Fruit fly (Drosophila melanogaster) whole organism, embryonic: Measurements from ENCODE around the gene CheB38b.

ENCODE experiments used
- Blimp-1 ChIP-seq: fragments of 200-800 bp; sonication (Bioruptor generic); optimal IDR thresholded peaks from 3 replicates; lab custom pipeline; 2018; ENCODE audit warnings: missing biosample characterization, missing genetic modification characterization, mild to moderate bottlenecking, moderate library complexity, missing genetic modification reagents
- CG10431 ChIP-seq: fragments of 200-800 bp; sonication (Bioruptor generic); optimal IDR thresholded peaks from 3 replicates; lab custom pipeline; 2018; ENCODE audit warnings: missing biosample characterization, mild to moderate bottlenecking, missing genetic modification characterization
- CG10654 ChIP-seq: fragments of 200-800 bp; sonication (Bioruptor generic); optimal IDR thresholded peaks from 2 replicates; lab custom pipeline; 2016; ENCODE audit warnings: missing biosample characterization, missing genetic modification characterization
- CG11093 ChIP-seq: fragments of 200-800 bp; sonication (Bioruptor generic); IDR thresholded peaks from 3 replicates; pipeline ENCODE4 v1.3.6; 2022; ENCODE audit warnings: missing biosample characterization, missing genetic modification characterization
- CG11398 ChIP-seq: fragments of 200-800 bp; sonication (Bioruptor generic); optimal IDR thresholded peaks from 2 replicates; lab custom pipeline; 2016; ENCODE audit warnings: missing biosample characterization, missing genetic modification characterization
- CG12104 ChIP-seq: fragments of 200-800 bp; sonication (Bioruptor generic); optimal IDR thresholded peaks from 3 replicates; lab custom pipeline; 2016; ENCODE audit warnings: missing biosample characterization, missing genetic modification characterization
- CG13624 ChIP-seq: fragments of 200-800 bp; sonication (Bioruptor generic); optimal IDR thresholded peaks from 2 replicates; lab custom pipeline; 2016; ENCODE audit warnings: missing biosample characterization, missing genetic modification characterization
- CG14710 ChIP-seq: fragments of 200-800 bp; sonication (Bioruptor generic); optimal IDR thresholded peaks from 3 replicates; lab custom pipeline; 2019; ENCODE audit warnings: missing biosample characterization, mild to moderate bottlenecking, missing genetic modification characterization, moderate library complexity
- CG14860 ChIP-seq: fragments of 200-800 bp; sonication (Bioruptor generic); IDR thresholded peaks from 3 replicates; pipeline ENCODE4 v1.3.6; 2022; ENCODE audit warnings: missing biosample characterization, missing genetic modification characterization; ENCODE audit not compliant: partially characterized antibody
- CG15601 ChIP-seq: fragments of 200-800 bp; sonication (Bioruptor generic); optimal IDR thresholded peaks from 3 replicates; lab custom pipeline; 2019; ENCODE audit warnings: missing biosample characterization, mild to moderate bottlenecking, missing genetic modification characterization, moderate library complexity
- CG18599 ChIP-seq: fragments of 200-800 bp; sonication (Bioruptor generic); optimal IDR thresholded peaks from 3 replicates; lab custom pipeline; 2017; ENCODE audit warnings: missing biosample characterization, missing genetic modification characterization, mild to moderate bottlenecking, moderate library complexity, missing genetic modification reagents
- CG31365 ChIP-seq: fragments of 200-800 bp; sonication (Bioruptor generic); optimal IDR thresholded peaks from 2 replicates; lab custom pipeline; 2018; ENCODE audit warnings: missing biosample characterization, mild to moderate bottlenecking, missing genetic modification characterization
- CG32532 ChIP-seq: fragments of 200-800 bp; sonication (Bioruptor generic); IDR thresholded peaks from 2 replicates; pipeline ENCODE4 v1.3.6; 2022; ENCODE audit warnings: missing biosample characterization, missing genetic modification characterization
- CG4360 ChIP-seq: fragments of 200-800 bp; sonication (Bioruptor generic); IDR thresholded peaks from 2 replicates; pipeline ENCODE4 v1.3.6; 2022; ENCODE audit warnings: missing biosample characterization, missing genetic modification characterization
- CG4424 ChIP-seq: fragments of 200-800 bp; sonication (Bioruptor generic); optimal IDR thresholded peaks from 3 replicates; lab custom pipeline; 2016; ENCODE audit warnings: missing biosample characterization, missing genetic modification characterization
- CG4730 ChIP-seq: fragments of 200-800 bp; sonication (Bioruptor generic); IDR thresholded peaks from 2 replicates; pipeline ENCODE4 v1.3.6; 2022; ENCODE audit warnings: missing biosample characterization, missing genetic modification characterization
- CG5180 ChIP-seq: fragments of 200-800 bp; sonication (Bioruptor generic); optimal IDR thresholded peaks from 3 replicates; lab custom pipeline; 2017; ENCODE audit warnings: missing biosample characterization, missing genetic modification characterization, mild to moderate bottlenecking, moderate library complexity, missing genetic modification reagents
- CG6689 ChIP-seq: fragments of 200-800 bp; sonication (Bioruptor generic); IDR thresholded peaks from 2 replicates; pipeline ENCODE4 v1.3.6; 2022; ENCODE audit warnings: missing biosample characterization, missing genetic modification characterization
- CG7357 ChIP-seq: fragments of 200-800 bp; sonication (Bioruptor generic); IDR thresholded peaks from 3 replicates; pipeline ENCODE4 v1.3.6; 2022; ENCODE audit warnings: missing biosample characterization, missing genetic modification characterization
- CG7372 ChIP-seq: fragments of 200-800 bp; sonication (Bioruptor generic); IDR thresholded peaks from 2 replicates; pipeline ENCODE4 v1.3.6; 2022; ENCODE audit warnings: missing biosample characterization, missing genetic modification characterization
- CG9437 ChIP-seq: fragments of 200-800 bp; sonication (Bioruptor generic); optimal IDR thresholded peaks from 2 replicates; lab custom pipeline; 2018; ENCODE audit warnings: missing biosample characterization, mild to moderate bottlenecking, missing genetic modification characterization
- CG9609 ChIP-seq: fragments of 200-800 bp; sonication (Bioruptor generic); optimal IDR thresholded peaks from 3 replicates; lab custom pipeline; 2016; ENCODE audit warnings: missing biosample characterization, missing genetic modification characterization
- Dip2 ChIP-seq: fragments of 200-800 bp; sonication (Bioruptor generic); IDR thresholded peaks from 2 replicates; pipeline ENCODE4 v1.3.6; 2022; ENCODE audit warnings: missing biosample characterization, missing genetic modification characterization
- Drgx ChIP-seq: fragments of 200-800 bp; sonication (Bioruptor generic); IDR thresholded peaks from 2 replicates; pipeline ENCODE4 v1.3.6; 2022; ENCODE audit warnings: missing biosample characterization, missing genetic modification characterization
- Fer2 ChIP-seq: fragments of 200-800 bp; sonication (Bioruptor generic); optimal IDR thresholded peaks from 2 replicates; lab custom pipeline; 2018; ENCODE audit warnings: missing biosample characterization, mild to moderate bottlenecking, missing genetic modification characterization, moderate library complexity
- HLH3B ChIP-seq: fragments of 200-800 bp; sonication (Bioruptor generic); IDR thresholded peaks from 2 replicates; pipeline ENCODE4 v1.3.6; 2022; ENCODE audit warnings: missing biosample characterization, missing genetic modification characterization
- MTF-1 ChIP-seq: fragments of 200-800 bp; sonication (Bioruptor generic); optimal IDR thresholded peaks from 2 replicates; lab custom pipeline; 2018; ENCODE audit warnings: missing biosample characterization, mild to moderate bottlenecking, missing genetic modification characterization, borderline replicate concordance
- Ravus ChIP-seq: fragments of 200-800 bp; sonication (Bioruptor generic); IDR thresholded peaks from 2 replicates; pipeline ENCODE4 v1.3.6; 2022; ENCODE audit warnings: missing biosample characterization, missing genetic modification characterization
- Stat92E ChIP-seq, 3 experiments: fragments of >200 bp in 2 of 3; fragments of 200-800 bp in 1 of 3; sonication (Bioruptor generic) in 1 of 3; optimal IDR thresholded peaks; 2 replicates each; lab custom pipeline; 2017 to 2019; ENCODE audit warnings: missing biosample characterization in 3 of 3, missing genetic modification characterization in 3 of 3, mild to moderate bottlenecking in 1 of 3, moderate library complexity in 1 of 3
- Tbp ChIP-seq: fragments of >200 bp; optimal IDR thresholded peaks from 2 replicates; lab custom pipeline; 2018; ENCODE audit warnings: missing biosample characterization, missing genetic modification characterization
- amos ChIP-seq: fragments of 200-800 bp; sonication (Bioruptor generic); IDR thresholded peaks from 2 replicates; pipeline ENCODE4 v1.3.6; 2022; ENCODE audit warnings: missing biosample characterization, missing genetic modification characterization; ENCODE audit not compliant: partially characterized antibody
- ap ChIP-seq: fragments of 200-800 bp; sonication (Bioruptor generic); IDR thresholded peaks from 2 replicates; pipeline ENCODE4 v1.3.6; 2022; ENCODE audit warnings: missing biosample characterization, missing genetic modification characterization
- dati ChIP-seq: fragments of 200-800 bp; sonication (Bioruptor generic); IDR thresholded peaks from 2 replicates; pipeline ENCODE4 v1.3.6; 2022; ENCODE audit warnings: missing biosample characterization, missing genetic modification characterization
- exex ChIP-seq: fragments of 200-800 bp; sonication (Bioruptor generic); optimal IDR thresholded peaks from 4 replicates; lab custom pipeline; 2018; ENCODE audit warnings: missing biosample characterization, mild to moderate bottlenecking, missing genetic modification characterization, moderate library complexity
- gsb ChIP-seq: fragments of 200-800 bp; sonication (Bioruptor generic); IDR thresholded peaks from 2 replicates; pipeline ENCODE4 v1.3.6; 2022; ENCODE audit warnings: missing biosample characterization, missing genetic modification characterization
- insv ChIP-seq, 2 experiments: fragments of 200-800 bp; sonication (Bioruptor generic); optimal IDR thresholded peaks; 3 replicates each; lab custom pipeline; 2016 to 2018; ENCODE audit warnings: missing biosample characterization in 2 of 2, missing genetic modification characterization in 2 of 2
- ken ChIP-seq: fragments of 200-800 bp; sonication (Bioruptor generic); IDR thresholded peaks from 3 replicates; pipeline ENCODE4 v1.3.6; 2022; ENCODE audit warnings: missing biosample characterization, missing genetic modification characterization
- lilli ChIP-seq: fragments of 200-800 bp; sonication (Bioruptor generic); optimal IDR thresholded peaks from 3 replicates; lab custom pipeline; 2016; ENCODE audit warnings: missing biosample characterization, missing genetic modification characterization
- lola ChIP-seq, 3 experiments: fragments of >200 bp in 2 of 3; fragments of 200-800 bp in 1 of 3; sonication (Bioruptor generic) in 1 of 3; optimal IDR thresholded peaks; 2 replicates each; lab custom pipeline; 2017 to 2019; ENCODE audit warnings: missing biosample characterization in 3 of 3, missing genetic modification characterization in 3 of 3, mild to moderate bottlenecking in 1 of 3, moderate library complexity in 1 of 3
- nom ChIP-seq: fragments of 200-800 bp; sonication (Bioruptor generic); optimal IDR thresholded peaks from 2 replicates; lab custom pipeline; 2017; ENCODE audit warnings: missing biosample characterization, missing genetic modification characterization, mild to moderate bottlenecking, moderate library complexity, missing genetic modification reagents
- org-1 ChIP-seq: fragments of 200-800 bp; sonication (Bioruptor generic); optimal IDR thresholded peaks from 2 replicates; lab custom pipeline; 2017; ENCODE audit warnings: missing biosample characterization, missing genetic modification characterization
- p53 ChIP-seq: fragments of 200-800 bp; sonication (Bioruptor generic); optimal IDR thresholded peaks from 2 replicates; lab custom pipeline; 2016; ENCODE audit warnings: missing biosample characterization, missing genetic modification characterization
- run ChIP-seq: fragments of 200-800 bp; sonication (Bioruptor generic); optimal IDR thresholded peaks from 3 replicates; lab custom pipeline; 2018; ENCODE audit warnings: missing biosample characterization, mild to moderate bottlenecking, missing genetic modification characterization
- sob ChIP-seq: fragments of 200-800 bp; sonication (Bioruptor generic); IDR thresholded peaks from 2 replicates; pipeline ENCODE4 v1.3.6; 2022; ENCODE audit warnings: missing biosample characterization, missing genetic modification characterization
- tio ChIP-seq: fragments of 200-800 bp; sonication (Bioruptor generic); optimal IDR thresholded peaks from 2 replicates; lab custom pipeline; 2017; ENCODE audit warnings: missing biosample characterization, missing genetic modification characterization, inconsistent platforms
- zen ChIP-seq: fragments of 200-800 bp; sonication (Bioruptor generic); optimal IDR thresholded peaks from 3 replicates; lab custom pipeline; 2018; ENCODE audit warnings: missing biosample characterization, mild to moderate bottlenecking, missing genetic modification characterization, moderate library complexity
- zfh1 ChIP-seq: fragments of 200-800 bp; sonication (Bioruptor generic); IDR thresholded peaks from 3 replicates; pipeline ENCODE4 v1.3.6; 2022; ENCODE audit warnings: missing biosample characterization, missing genetic modification characterization

Gene CheB38b

dm6 chr2L:20799991-20800897 lies 16.8 kb downstream of the CheB38b start (continued):
- TF ChIP-seq CG6689 = peak; percentile 81
- no peak for TF ChIP-seq Ravus (GFP tag; lab: Robert Waterston, UW)
- TF ChIP-seq CG7372 = peak; percentile 62
- TF ChIP-seq amos (GFP tag; lab: Robert Waterston, UW) = no peak
- TF ChIP-seq CG5180 = peak; percentile 9
- TF ChIP-seq Fer2 = peak; percentile 63
- TF ChIP-seq CG11093 (GFP tag; lab: Robert Waterston, UW) = no peak
- no peak for TF ChIP-seq insv (GFP tag; optimal IDR thresholded peaks at IDR 0.05; lab: Kevin White, UChicago)
- TF ChIP-seq CG18599 (GFP tag; lab: Kevin White, UChicago) = peak; percentile 96
- TF ChIP-seq run = no peak
- 0 out of 2 replicates have a peak, but pooled peaks have one; percentile 42 for TF ChIP-seq dati
- peak; percentile 85 for TF ChIP-seq zfh1 (GFP tag; lab: Robert Waterston, UW)
- TF ChIP-seq lilli = peak; percentile 87
- TF ChIP-seq CG14860 (GFP tag; lab: Robert Waterston, UW) = no peak
- TF ChIP-seq CG9609 (GFP tag; lab: Kevin White, UChicago) = peak; percentile 62
- peak; percentile 3 for TF ChIP-seq p53 (GFP tag; lab: Kevin White, UChicago)
- peak; percentile 41 for TF ChIP-seq CG9437 (GFP tag; lab: Kevin White, UChicago)
- TF ChIP-seq org-1 (GFP tag; lab: Kevin White, UChicago) = peak; percentile 74
- TF ChIP-seq nom (GFP tag; lab: Kevin White, UChicago) = peak; percentile 94
- peak; percentile 33 for TF ChIP-seq exex (tag; lab: Kevin White, UChicago)
- TF ChIP-seq CG12104 (GFP tag; lab: Kevin White, UChicago) = peak; percentile 55
- TF ChIP-seq MTF-1 (GFP tag; lab: Kevin White, UChicago) = peak; percentile 24
- TF ChIP-seq CG4360 (GFP tag; lab: Robert Waterston, UW) = peak; percentile 51; the same call in 1 of the 2 replicates
- TF ChIP-seq CG15601 (tag; lab: Kevin White, UChicago) = peak; percentile 27
- TF ChIP-seq Tbp (GFP tag; lab: Kevin White, UChicago) = no peak
- peak; percentile 47; the same call in 1 of the 2 replicates for TF ChIP-seq gsb
- TF ChIP-seq CG13624 (GFP tag; lab: Kevin White, UChicago) = peak; percentile 86
- TF ChIP-seq Stat92E (GFP tag; optimal IDR thresholded peaks at IDR 0.05; lab: Kevin White, UChicago) = no peak
- TF ChIP-seq CG4424 (GFP tag; lab: Kevin White, UChicago) = peak; percentile 64
- peak; percentile 39 for TF ChIP-seq CG10654 (GFP tag; lab: Kevin White, UChicago)
- peak; percentile 36 for TF ChIP-seq CG14710 (tag; lab: Kevin White, UChicago)
- peak; percentile 35; the same call in 1 of the 3 replicates for TF ChIP-seq ken (GFP tag; lab: Robert Waterston, UW)
- TF ChIP-seq Drgx (GFP tag; lab: Robert Waterston, UW) = peak; percentile 79
- TF ChIP-seq CG32532 = peak; percentile 87
- peak; percentile 58 for TF ChIP-seq CG31365 (tag; lab: Kevin White, UChicago)
- TF ChIP-seq HLH3B (GFP tag; lab: Robert Waterston, UW) = peak; percentile 68
- TF ChIP-seq Blimp-1 = peak; percentile 45
- TF ChIP-seq CG10431 = no peak
- TF ChIP-seq Dip2 (GFP tag; lab: Robert Waterston, UW) = no peak
- TF ChIP-seq tio (GFP tag; lab: Kevin White, UChicago) = peak; percentile 63
- TF ChIP-seq zen (tag; lab: Kevin White, UChicago) = peak; percentile 62
- 0 out of 2 replicates have a peak, but pooled peaks have one; percentile 22 for TF ChIP-seq ap (GFP tag; lab: Robert Waterston, UW)
- peak; percentile 72 for TF ChIP-seq CG11398
- peak; percentile 71; the same call in 2 of the 3 replicates for TF ChIP-seq CG7357 (GFP tag; lab: Robert Waterston, UW)
- peak; percentile 76 for TF ChIP-seq sob
- peak; percentile 62 for TF ChIP-seq CG4730 (GFP tag; lab: Robert Waterston, UW)
- TF ChIP-seq lola (GFP tag; optimal IDR thresholded peaks at IDR 0.05; lab: Kevin White, UChicago) = peak in 1 of 3 experiments; percentile 59
